Fruit fly (Drosophila melanogaster): ENCODE measurements around the gene Mrp5.

DNA sequence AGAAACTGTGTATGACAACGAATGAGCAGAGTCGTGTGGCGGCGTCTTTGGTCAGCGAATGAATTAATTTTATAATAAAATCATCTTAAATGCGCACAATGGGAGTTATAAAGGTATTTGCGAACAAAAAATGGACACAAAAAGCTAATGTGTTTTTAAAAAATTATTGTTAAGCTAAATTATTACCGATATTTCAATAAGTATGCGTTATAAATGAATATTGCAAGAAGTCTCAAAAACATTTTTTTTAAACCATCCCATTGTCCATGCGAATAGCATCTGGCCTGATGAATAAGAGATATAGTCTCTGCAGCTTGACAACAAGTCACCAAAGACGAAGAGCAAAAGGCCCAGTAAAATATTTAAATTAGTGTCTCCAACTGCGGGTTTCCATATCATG lies 44.5 kb downstream of the Mrp5 start:
- TF ChIP-seq lz (GFP tag; optimal IDR thresholded peaks at IDR 0.05): no peak
- no peak for TF ChIP-seq Ets21C (GFP tag; optimal IDR thresholded peaks at IDR 0.05)
- no peak for TF ChIP-seq Sox102F (GFP tag; optimal IDR thresholded peaks at IDR 0.05)
- no peak for TF ChIP-seq CG3032 (tag; optimal IDR thresholded peaks at IDR 0.05)
- TF ChIP-seq fd85E (GFP tag; optimal IDR thresholded peaks at IDR 0.05): no peak
- no peak for TF ChIP-seq Blimp-1 (GFP tag; optimal IDR thresholded peaks at IDR 0.05)
- no peak for TF ChIP-seq Gug (GFP tag; IDR thresholded peaks at IDR 0.05)
- TF ChIP-seq eg (GFP tag; IDR thresholded peaks at IDR 0.05): no peak
- no peak for TF ChIP-seq CG3919 (GFP tag; optimal IDR thresholded peaks at IDR 0.05)
- TF ChIP-seq Lpt (GFP tag; optimal IDR thresholded peaks at IDR 0.05): no peak
